Fruit fly (Drosophila melanogaster) whole organism, pupa: Measurements from ENCODE around the gene Tsp26A.

ENCODE experiments used
- CG14655 ChIP-seq: fragments of 200-800 bp; sonication (Bioruptor generic); optimal IDR thresholded peaks from 3 replicates; lab custom pipeline; 2017; ENCODE audit warnings: mild to moderate bottlenecking, missing biosample characterization, missing genetic modification reagents, missing genetic modification characterization
- Pif1A ChIP-seq: fragments of 200-800 bp; sonication (Bioruptor generic); optimal IDR thresholded peaks from 3 replicates; lab custom pipeline; 2016; ENCODE audit warnings: missing biosample characterization, missing genetic modification characterization
- Snoo ChIP-seq: fragments of 200-800 bp; sonication (Bioruptor generic); optimal IDR thresholded peaks from 3 replicates; lab custom pipeline; 2017; ENCODE audit warnings: missing biosample characterization, mild to moderate bottlenecking, missing genetic modification characterization, inconsistent platforms

dm6 chr2L:6034344-6034743, 34.3 kb downstream of the Tsp26A start, which contains the start of gene CG9109:
- no peak for TF ChIP-seq Snoo (tag; lab: Kevin White, UChicago)
- no peak for TF ChIP-seq Pif1A
- TF ChIP-seq CG14655 (GFP tag; lab: Kevin White, UChicago): no peak
